Worm (Caenorhabditis elegans) whole organism, L1 larva: ENCODE data around the gene C48B4.13.

ENCODE experiments used
- C04F5.9 ChIP-seq: sonication (generic microtip); optimal IDR thresholded peaks from 2 replicates; lab custom pipeline; 2016; ENCODE audit warnings: missing genetic modification characterization, missing compliant biosample characterization
- dpl-1 ChIP-seq, 3 experiments: fragments of 150-350 bp in 2 of 3; sonication (generic microtip) in 1 of 3; optimal IDR thresholded peaks; 2 replicates each; lab custom pipeline; 2014 to 2017; ENCODE audit warnings: missing biosample characterization in 3 of 3, missing genetic modification characterization in 3 of 3, missing genetic modification reagents in 3 of 3
- fos-1 ChIP-seq: fragments of 150-350 bp; optimal IDR thresholded peaks from 2 replicates; lab custom pipeline; 2014; ENCODE audit warnings: missing biosample characterization, missing genetic modification characterization
- lsy-2 ChIP-seq, 2 experiments: fragments of 150-350 bp; optimal IDR thresholded peaks; 2 replicates each; lab custom pipeline; 2014; ENCODE audit warnings: missing biosample characterization in 2 of 2, missing genetic modification characterization in 2 of 2
- nhr-11 ChIP-seq: fragments of 150-350 bp; optimal IDR thresholded peaks from 2 replicates; lab custom pipeline; 2014; ENCODE audit warnings: missing biosample characterization, missing genetic modification characterization
- pqm-1 ChIP-seq: sonication (generic microtip); optimal IDR thresholded peaks from 3 replicates; lab custom pipeline; 2017; ENCODE audit warnings: missing biosample characterization, missing genetic modification characterization
- rnt-1 ChIP-seq: sonication (generic microtip); optimal IDR thresholded peaks from 2 replicates; lab custom pipeline; 2016; ENCODE audit warnings: mild to moderate bottlenecking, missing genetic modification characterization, moderate library complexity, missing compliant biosample characterization
- sptf-1 ChIP-seq: fragments of 150-350 bp; optimal IDR thresholded peaks from 2 replicates; lab custom pipeline; 2014; ENCODE audit warnings: missing biosample characterization, missing genetic modification characterization

DNA sequence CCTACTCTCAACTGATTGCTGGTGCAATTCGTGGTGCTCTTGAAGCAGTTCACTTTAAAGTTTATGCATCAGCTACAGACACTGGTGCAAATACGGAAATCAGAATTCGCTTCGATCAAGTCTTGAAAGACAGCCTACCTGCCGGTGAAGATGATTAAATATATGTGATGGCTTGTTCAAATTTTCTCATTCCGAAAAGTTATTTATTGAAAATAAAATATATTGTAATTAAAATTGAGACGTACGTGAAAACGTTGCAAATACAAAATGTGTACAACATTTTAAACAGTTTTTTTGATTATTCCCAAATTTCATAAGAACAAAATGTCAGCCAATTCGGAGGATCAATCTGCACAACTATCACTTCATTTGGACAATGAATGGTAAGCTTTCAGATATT lies 41.7 kb upstream of the C48B4.13 start, which contains the start of gene ZK1098.6:
- no peak for TF ChIP-seq C04F5.9 (tag; lab: Kevin White, UChicago)
- no peak for TF ChIP-seq rnt-1 (tag; lab: Kevin White, UChicago)
- no peak for TF ChIP-seq dpl-1 (GFP tag; optimal IDR thresholded peaks at IDR 0.05; lab: Kevin White, UChicago)
- no peak for TF ChIP-seq nhr-11
- TF ChIP-seq sptf-1 (tag; lab: Kevin White, UChicago) = no peak
- no peak for TF ChIP-seq lsy-2 (tag; optimal IDR thresholded peaks at IDR 0.05; lab: Kevin White, UChicago)
- no peak for TF ChIP-seq fos-1 (tag; lab: Kevin White, UChicago)
- TF ChIP-seq pqm-1 (tag; lab: Kevin White, UChicago) = no peak
